Fruit fly (Drosophila melanogaster): ENCODE measurements around the gene Gyc76C.

The Gyc76C gene

dm6 chr3L:19834143-19834794, 40.9 kb upstream of the Gyc76C start, which contains the start of the genes trc and CG32221 (continued):
- TF ChIP-seq CG9932 (GFP tag; IDR thresholded peaks at IDR 0.05), result peak; percentile 78
- TF ChIP-seq NfI (GFP tag; optimal IDR thresholded peaks at IDR 0.05), result peak; percentile 84
- no peak for TF ChIP-seq lab (GFP tag; optimal IDR thresholded peaks at IDR 0.05)
- no peak for TF ChIP-seq en (GFP tag; optimal IDR thresholded peaks at IDR 0.05)
- TF ChIP-seq zf30C (GFP tag; optimal IDR thresholded peaks at IDR 0.05), result no peak
- TF ChIP-seq CG7786 (GFP tag; optimal IDR thresholded peaks at IDR 0.05), result no peak
- TF ChIP-seq CHES-1-like (GFP tag; optimal IDR thresholded peaks at IDR 0.05), result peak; percentile 15
- TF ChIP-seq lilli (GFP tag; optimal IDR thresholded peaks at IDR 0.05), result no peak
- peak; percentile 36 for TF ChIP-seq CG17802 (tag; optimal IDR thresholded peaks at IDR 0.05)
- TF ChIP-seq ems (GFP tag; optimal IDR thresholded peaks at IDR 0.05), result no peak
- no peak for TF ChIP-seq CG13894 (tag; optimal IDR thresholded peaks at IDR 0.05)
- TF ChIP-seq gsb (GFP tag; IDR thresholded peaks at IDR 0.05), result no peak
- no peak for TF ChIP-seq gem (tag; optimal IDR thresholded peaks at IDR 0.05)
- no peak for TF ChIP-seq CG6813 (GFP tag; optimal IDR thresholded peaks at IDR 0.05)
- no peak for TF ChIP-seq CTCF (GFP tag; optimal IDR thresholded peaks at IDR 0.05)
- no peak for TF ChIP-seq TFAM (GFP tag; optimal IDR thresholded peaks at IDR 0.05)
- TF ChIP-seq cg (GFP tag; optimal IDR thresholded peaks at IDR 0.05), result no peak
- no peak for TF ChIP-seq vfl (GFP tag; optimal IDR thresholded peaks at IDR 0.05)
- no peak for TF ChIP-seq CG4820 (GFP tag; optimal IDR thresholded peaks at IDR 0.05)
- TF ChIP-seq sens-2 (GFP tag; IDR thresholded peaks at IDR 0.05), result no peak
- TF ChIP-seq CG10543 (GFP tag; optimal IDR thresholded peaks at IDR 0.05), result no peak
- peak; percentile 88 for TF ChIP-seq pzg (GFP tag; optimal IDR thresholded peaks at IDR 0.05)
- peak; percentile 22; the same call in 1 of the 2 replicates for TF ChIP-seq sna (GFP tag; IDR thresholded peaks at IDR 0.05; ENCODE audit: partially characterized antibody)
- TF ChIP-seq sqz (GFP tag; optimal IDR thresholded peaks at IDR 0.05), result no peak
- TF ChIP-seq CG12104 (GFP tag; optimal IDR thresholded peaks at IDR 0.05), result peak; percentile 50
- no peak for TF ChIP-seq CG31441 (GFP tag; IDR thresholded peaks at IDR 0.05)
- TF ChIP-seq vvl (GFP tag; IDR thresholded peaks at IDR 0.05), result peak; percentile 44
- TF ChIP-seq CG32772 (GFP tag; IDR thresholded peaks at IDR 0.05), result no peak
- TF ChIP-seq CG9797 (GFP tag; optimal IDR thresholded peaks at IDR 0.05), result peak; percentile 12
- TF ChIP-seq CkIIα-i1 (GFP tag; IDR thresholded peaks at IDR 0.05), result no peak
- no peak for TF ChIP-seq CG3838 (GFP tag; optimal IDR thresholded peaks at IDR 0.05)
- TF ChIP-seq hbn (GFP tag; IDR thresholded peaks at IDR 0.05; ENCODE audit: partially characterized antibody), result peak; percentile 40; the same call in 1 of the 2 replicates
- TF ChIP-seq CG8281 (tag; optimal IDR thresholded peaks at IDR 0.05), result no peak
- TF ChIP-seq CG34224 (GFP tag; IDR thresholded peaks at IDR 0.05; ENCODE audit: partially characterized antibody), result no peak; the same call in 2 of the 3 replicates
- TF ChIP-seq HLH4C (GFP tag; IDR thresholded peaks at IDR 0.05; ENCODE audit: partially characterized antibody), result peak; percentile 59
- TF ChIP-seq NC2β (GFP tag; optimal IDR thresholded peaks at IDR 0.05), result no peak
- peak; percentile 33 for TF ChIP-seq CG8924 (tag; optimal IDR thresholded peaks at IDR 0.05)
- TF ChIP-seq Hey (tag; optimal IDR thresholded peaks at IDR 0.05), result no peak
- no peak for TF ChIP-seq CG4707 (GFP tag; optimal IDR thresholded peaks at IDR 0.05)
- TF ChIP-seq CG4360 (GFP tag; IDR thresholded peaks at IDR 0.05), result no peak
- TF ChIP-seq CG2129 (GFP tag; IDR thresholded peaks at IDR 0.05; ENCODE audit: partially characterized antibody), result no peak; the same call in 1 of the 2 replicates
- no peak for TF ChIP-seq CG2875 (GFP tag; optimal IDR thresholded peaks at IDR 0.05)
- no peak for TF ChIP-seq CG15479 (GFP tag; optimal IDR thresholded peaks at IDR 0.05)
- TF ChIP-seq CG3065 (GFP tag; optimal IDR thresholded peaks at IDR 0.05), result no peak
- TF ChIP-seq CG16779 (GFP tag; IDR thresholded peaks at IDR 0.05), result no peak
- peak; percentile 71 for TF ChIP-seq onecut (GFP tag; IDR thresholded peaks at IDR 0.05)
- TF ChIP-seq ap (GFP tag; IDR thresholded peaks at IDR 0.05), result no peak
- TF ChIP-seq Antp (GFP tag; optimal IDR thresholded peaks at IDR 0.05), result peak; percentile 48
- TF ChIP-seq CG17385 (GFP tag; optimal IDR thresholded peaks at IDR 0.05), result peak; percentile 98
- no peak for TF ChIP-seq CG16863 (GFP tag; optimal IDR thresholded peaks at IDR 0.05)
